Worm (Caenorhabditis elegans) whole organism, young adult: ENCODE measurements around the gene lrch-1.

Source experiments
- C06A6.2 ChIP-seq: fragments of 200-800 bp; sonication (Bioruptor generic); conservative IDR thresholded peaks from 2 replicates; pipeline ENCODE4 v1.3.6; 2022; ENCODE audit warnings: missing genetic modification characterization, missing compliant biosample characterization
- F10E7.11 ChIP-seq: sonication (generic microtip); optimal IDR thresholded peaks from 2 replicates; lab custom pipeline; 2017; ENCODE audit warnings: mild to moderate bottlenecking, missing genetic modification characterization, moderate library complexity, missing compliant biosample characterization
- F33H1.4 ChIP-seq: fragments of 200-800 bp; sonication (Bioruptor generic); IDR thresholded peaks from 2 replicates; pipeline ENCODE4 v1.3.6; 2022; ENCODE audit warnings: missing genetic modification reagents, missing genetic modification characterization, missing compliant biosample characterization
- F57A8.1 ChIP-seq: fragments of 200-800 bp; sonication (Bioruptor generic); optimal IDR thresholded peaks from 2 replicates; lab custom pipeline; 2018; ENCODE audit warnings: mild to moderate bottlenecking, missing genetic modification characterization, moderate library complexity, missing compliant biosample characterization
- K11D2.4 ChIP-seq: fragments of 200-800 bp; sonication (Bioruptor generic); IDR thresholded peaks from 2 replicates; pipeline ENCODE4 v1.3.6; 2022; ENCODE audit warnings: missing genetic modification reagents, missing genetic modification characterization, missing compliant biosample characterization
- K12H6.12 ChIP-seq: fragments of 200-800 bp; sonication (Bioruptor generic); optimal IDR thresholded peaks from 2 replicates; lab custom pipeline; 2018; ENCODE audit warnings: mild to moderate bottlenecking, missing genetic modification characterization, missing compliant biosample characterization
- Y53G8AR.9 ChIP-seq: fragments of 200-800 bp; sonication (Bioruptor generic); conservative IDR thresholded peaks from 2 replicates; pipeline ENCODE4 v1.3.6; 2022; ENCODE audit warnings: missing genetic modification reagents, missing genetic modification characterization, missing compliant biosample characterization
- Y56A3A.18 ChIP-seq: fragments of 200-800 bp; sonication (Bioruptor generic); IDR thresholded peaks from 2 replicates; pipeline ENCODE4 v1.3.6; 2022; ENCODE audit warnings: missing genetic modification reagents, missing genetic modification characterization, missing compliant biosample characterization
- ZK185.1 ChIP-seq: sonication (generic microtip); optimal IDR thresholded peaks from 2 replicates; lab custom pipeline; 2016; ENCODE audit warnings: mild to moderate bottlenecking, missing genetic modification characterization, missing compliant biosample characterization; ENCODE audit not compliant: poor library complexity, severe bottlenecking
- akir-1 ChIP-seq: fragments of 200-800 bp; sonication (Bioruptor generic); optimal IDR thresholded peaks from 2 replicates; lab custom pipeline; 2018; ENCODE audit warnings: mild to moderate bottlenecking, missing genetic modification characterization, moderate library complexity, missing compliant biosample characterization
- ama-1 ChIP-seq, 3 experiments: fragments of 150-350 bp in 1 of 3; sonication (generic microtip) in 2 of 3; optimal IDR thresholded peaks; 2 replicates each; lab custom pipeline; 2014 to 2018; ENCODE audit warnings: missing biosample characterization in 2 of 3, missing genetic modification characterization in 2 of 3, missing genetic modification reagents in 2 of 3
- aptf-2 ChIP-seq: fragments of 200-800 bp; sonication (Bioruptor generic); conservative IDR thresholded peaks from 2 replicates; pipeline ENCODE4 v1.3.6; 2022; ENCODE audit warnings: missing genetic modification reagents, missing genetic modification characterization, missing compliant biosample characterization
- aptf-3 ChIP-seq: fragments of 200-800 bp; sonication (Bioruptor generic); IDR thresholded peaks from 2 replicates; pipeline ENCODE4 v1.3.6; 2022; ENCODE audit warnings: missing genetic modification characterization, missing compliant biosample characterization
- bed-2 ChIP-seq: fragments of 200-800 bp; sonication (Bioruptor generic); IDR thresholded peaks from 2 replicates; pipeline ENCODE4 v1.3.6; 2022; ENCODE audit warnings: missing genetic modification reagents, missing genetic modification characterization, missing compliant biosample characterization
- cebp-1 ChIP-seq, 2 experiments: fragments of 200-800 bp in 1 of 2; sonication (Bioruptor generic) in 1 of 2; sonication (generic microtip) in 1 of 2; IDR thresholded peaks in 1 of 2; optimal IDR thresholded peaks in 1 of 2; 2 replicates each; pipeline versions ENCODE4 v1.3.6 to Lab custom; 2017 to 2022; ENCODE audit warnings: missing compliant biosample characterization in 2 of 2, missing genetic modification characterization in 2 of 2, mild to moderate bottlenecking in 1 of 2, missing genetic modification reagents in 1 of 2, moderate library complexity in 1 of 2
- cebp-2 ChIP-seq: fragments of 200-800 bp; sonication (Bioruptor generic); IDR thresholded peaks from 2 replicates; pipeline ENCODE4 v1.3.6; 2022; ENCODE audit warnings: missing genetic modification characterization, missing compliant biosample characterization
- ceh-27 ChIP-seq: fragments of 200-800 bp; sonication (Bioruptor generic); optimal IDR thresholded peaks from 2 replicates; lab custom pipeline; 2018; ENCODE audit warnings: mild to moderate bottlenecking, missing genetic modification characterization, moderate library complexity, missing compliant biosample characterization
- egl-44 ChIP-seq: fragments of 200-800 bp; sonication (Bioruptor generic); IDR thresholded peaks from 2 replicates; pipeline ENCODE4 v1.3.6; 2022; ENCODE audit warnings: missing genetic modification reagents, missing genetic modification characterization, missing compliant biosample characterization
- fkh-3 ChIP-seq: sonication (generic microtip); optimal IDR thresholded peaks from 2 replicates; lab custom pipeline; 2016; ENCODE audit warnings: mild to moderate bottlenecking, missing genetic modification characterization, missing compliant biosample characterization
- hsf-1 ChIP-seq: fragments of 200-800 bp; sonication (Bioruptor generic); IDR thresholded peaks from 2 replicates; pipeline ENCODE4 v1.3.6; 2022; ENCODE audit warnings: missing genetic modification reagents, missing genetic modification characterization, missing compliant biosample characterization
- lag-1 ChIP-seq: fragments of 200-800 bp; sonication (Bioruptor generic); IDR thresholded peaks from 2 replicates; pipeline ENCODE4 v1.3.6; 2022; ENCODE audit warnings: missing genetic modification reagents, missing genetic modification characterization, missing compliant biosample characterization
- let-526 ChIP-seq: fragments of 200-800 bp; sonication (Bioruptor generic); IDR thresholded peaks from 2 replicates; pipeline ENCODE4 v1.3.6; 2022; ENCODE audit warnings: missing genetic modification reagents, missing genetic modification characterization, missing compliant biosample characterization
- let-607 ChIP-seq, 2 experiments: fragments of 200-800 bp in 1 of 2; sonication (Bioruptor generic) in 1 of 2; sonication (generic microtip) in 1 of 2; optimal IDR thresholded peaks; 2 replicates each; lab custom pipeline; 2016 to 2018; ENCODE audit warnings: mild to moderate bottlenecking in 2 of 2, missing compliant biosample characterization in 2 of 2, missing genetic modification characterization in 2 of 2, moderate library complexity in 2 of 2, missing genotype in 1 of 2
- lin-40 ChIP-seq: sonication (generic microtip); optimal IDR thresholded peaks from 2 replicates; lab custom pipeline; 2016; ENCODE audit warnings: missing genetic modification characterization, mild to moderate bottlenecking, missing compliant biosample characterization, missing genotype, missing genetic modification reagents
- lir-1 ChIP-seq: fragments of 200-800 bp; sonication (Bioruptor generic); conservative IDR thresholded peaks from 2 replicates; pipeline ENCODE4 v1.3.6; 2022; ENCODE audit warnings: missing genetic modification reagents, missing genetic modification characterization, missing compliant biosample characterization
- mcd-1 ChIP-seq: fragments of 200-800 bp; sonication (Bioruptor generic); IDR thresholded peaks from 2 replicates; pipeline ENCODE4 v1.3.6; 2022; ENCODE audit warnings: missing genetic modification reagents, missing genetic modification characterization, missing compliant biosample characterization
- nfyb-1 ChIP-seq: fragments of 200-800 bp; sonication (Bioruptor generic); IDR thresholded peaks from 2 replicates; pipeline ENCODE4 v1.3.6; 2022; ENCODE audit warnings: missing genetic modification reagents, missing genetic modification characterization, missing compliant biosample characterization
- nhr-179 ChIP-seq: sonication (generic microtip); optimal IDR thresholded peaks from 2 replicates; lab custom pipeline; 2016; ENCODE audit warnings: mild to moderate bottlenecking, missing genetic modification characterization, missing compliant biosample characterization
- nhr-80 ChIP-seq: sonication (generic microtip); optimal IDR thresholded peaks from 2 replicates; lab custom pipeline; 2016; ENCODE audit warnings: missing genetic modification characterization, missing compliant biosample characterization
- nhr-90 ChIP-seq: sonication (generic microtip); optimal IDR thresholded peaks from 2 replicates; lab custom pipeline; 2016; ENCODE audit warnings: missing genotype, mild to moderate bottlenecking, missing genetic modification characterization, missing compliant biosample characterization
- repo-1 ChIP-seq: sonication (generic microtip); optimal IDR thresholded peaks from 2 replicates; lab custom pipeline; 2017; ENCODE audit warnings: mild to moderate bottlenecking, missing genetic modification characterization, missing compliant biosample characterization
- sdz-38 ChIP-seq: sonication (generic microtip); optimal IDR thresholded peaks from 2 replicates; lab custom pipeline; 2016; ENCODE audit warnings: missing genotype, missing genetic modification characterization, missing compliant biosample characterization
- sea-2 ChIP-seq: fragments of 200-800 bp; sonication (Bioruptor generic); IDR thresholded peaks from 2 replicates; pipeline ENCODE4 v1.3.6; 2022; ENCODE audit warnings: missing genetic modification characterization, missing compliant biosample characterization
- snpc-3.4 ChIP-seq: sonication (generic microtip); optimal IDR thresholded peaks from 2 replicates; lab custom pipeline; 2017; ENCODE audit warnings: missing genetic modification characterization, mild to moderate bottlenecking, missing compliant biosample characterization, antibody characterized with exemption, moderate library complexity, missing genotype, missing genetic modification reagents
- sptf-2 ChIP-seq: fragments of 200-800 bp; sonication (Bioruptor generic); optimal IDR thresholded peaks from 2 replicates; lab custom pipeline; 2018; ENCODE audit warnings: mild to moderate bottlenecking, missing genetic modification characterization, missing compliant biosample characterization
- tbp1 ChIP-seq: fragments of 200-800 bp; sonication (Bioruptor generic); optimal IDR thresholded peaks from 2 replicates; lab custom pipeline; 2018; ENCODE audit warnings: mild to moderate bottlenecking, missing genetic modification characterization, missing compliant biosample characterization
- xnd-1 ChIP-seq: sonication (generic microtip); optimal IDR thresholded peaks from 2 replicates; lab custom pipeline; 2016; ENCODE audit warnings: missing genotype, missing genetic modification reagents, missing genetic modification characterization, missing compliant biosample characterization
- zfh-2 ChIP-seq: fragments of 200-800 bp; sonication (Bioruptor generic); conservative IDR thresholded peaks from 2 replicates; pipeline ENCODE4 v1.3.6; 2022; ENCODE audit warnings: missing genetic modification reagents, missing genetic modification characterization, missing compliant biosample characterization
- zim-3 ChIP-seq: sonication (generic microtip); optimal IDR thresholded peaks from 2 replicates; lab custom pipeline; 2017; ENCODE audit warnings: mild to moderate bottlenecking, missing genetic modification characterization, moderate library complexity, missing compliant biosample characterization
- ztf-18 ChIP-seq: sonication (generic microtip); optimal IDR thresholded peaks from 2 replicates; lab custom pipeline; 2016; ENCODE audit warnings: missing genotype, mild to moderate bottlenecking, missing genetic modification characterization, missing compliant biosample characterization
- ztf-22 ChIP-seq: fragments of 200-800 bp; sonication (Bioruptor generic); optimal IDR thresholded peaks from 2 replicates; lab custom pipeline; 2018; ENCODE audit warnings: mild to moderate bottlenecking, missing genetic modification characterization, moderate library complexity, missing compliant biosample characterization
- ztf-25 ChIP-seq: fragments of 200-800 bp; sonication (Bioruptor generic); IDR thresholded peaks from 2 replicates; pipeline ENCODE4 v1.3.6; 2022; ENCODE audit warnings: missing genetic modification reagents, missing genetic modification characterization, missing compliant biosample characterization
- ztf-26 ChIP-seq: sonication (generic microtip); optimal IDR thresholded peaks from 2 replicates; lab custom pipeline; 2017; ENCODE audit warnings: missing genetic modification characterization, missing compliant biosample characterization

Gene lrch-1

ce11 chrX:6253160-6253559 lies 36.7 kb upstream of the lrch-1 start:
- no peak for TF ChIP-seq cebp-1 (GFP tag; IDR thresholded peaks at IDR 0.05; lab: Robert Waterston, UW)
- peak; percentile 2 for TF ChIP-seq cebp-1 (tag; optimal IDR thresholded peaks at IDR 0.05; lab: Kevin White, UChicago)
- TF ChIP-seq lin-40 (tag; lab: Kevin White, UChicago) = no peak
- no peak for TF ChIP-seq mcd-1 (GFP tag; lab: Robert Waterston, UW)
- no peak for TF ChIP-seq Y53G8AR.9 (GFP tag; lab: Robert Waterston, UW)
- TF ChIP-seq ztf-18 (tag; lab: Kevin White, UChicago) = no peak
- no peak for TF ChIP-seq akir-1 (GFP tag; lab: Kevin White, UChicago)
- TF ChIP-seq xnd-1 = no peak
- TF ChIP-seq ama-1 (optimal IDR thresholded peaks at IDR 0.05; lab: Kevin White, UChicago) = peak; percentile 67
- TF ChIP-seq ama-1 (GFP tag; optimal IDR thresholded peaks at IDR 0.05; lab: Kevin White, UChicago) = no peak
- TF ChIP-seq ZK185.1 = peak; percentile 61
- TF ChIP-seq bed-2 (GFP tag; lab: Robert Waterston, UW) = no peak
- TF ChIP-seq snpc-3.4 (tag; lab: Kevin White, UChicago) = no peak
- peak; percentile 41; the same call in 1 of the 2 replicates for TF ChIP-seq C06A6.2 (GFP tag; lab: Robert Waterston, UW)
- TF ChIP-seq nfyb-1 (GFP tag; lab: Robert Waterston, UW) = no peak
- no peak for TF ChIP-seq nhr-90 (tag; lab: Kevin White, UChicago)
- TF ChIP-seq ztf-26 (tag; lab: Kevin White, UChicago) = no peak
- no peak for TF ChIP-seq cebp-2
- no peak for TF ChIP-seq repo-1 (tag; lab: Kevin White, UChicago)
- TF ChIP-seq let-526 (GFP tag; lab: Robert Waterston, UW) = no peak
- no peak for TF ChIP-seq egl-44 (GFP tag; lab: Robert Waterston, UW)

DNA sequence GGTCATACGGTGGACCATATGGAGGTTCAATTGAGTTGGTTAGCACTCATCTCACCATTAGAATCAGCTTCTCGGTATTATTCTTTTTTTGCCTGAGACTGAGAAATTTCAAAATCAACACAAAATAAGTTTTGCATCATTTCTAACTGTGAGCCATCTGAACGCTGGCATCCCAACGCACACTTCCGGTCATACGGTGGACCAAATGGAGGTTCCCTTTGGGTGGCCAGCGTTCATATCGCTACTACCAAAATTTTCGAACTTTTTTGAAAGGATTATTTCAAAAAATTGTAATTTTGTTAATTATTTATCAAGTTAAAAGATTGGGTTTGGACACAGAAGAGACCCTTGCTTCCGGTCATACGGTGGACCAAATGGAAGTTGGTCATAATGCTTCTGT lies 36.3 kb upstream of the lrch-1 start:
- TF ChIP-seq fkh-3 (tag; lab: Kevin White, UChicago) (no peak), sea-2 (GFP tag; lab: Robert Waterston, UW) (no peak), egl-44 (GFP tag; lab: Robert Waterston, UW) (no peak), ama-1 (optimal IDR thresholded peaks at IDR 0.05; lab: Kevin White, UChicago) (peak; percentile 30), ama-1 (GFP tag; optimal IDR thresholded peaks at IDR 0.05; lab: Kevin White, UChicago) (no peak)

DNA sequence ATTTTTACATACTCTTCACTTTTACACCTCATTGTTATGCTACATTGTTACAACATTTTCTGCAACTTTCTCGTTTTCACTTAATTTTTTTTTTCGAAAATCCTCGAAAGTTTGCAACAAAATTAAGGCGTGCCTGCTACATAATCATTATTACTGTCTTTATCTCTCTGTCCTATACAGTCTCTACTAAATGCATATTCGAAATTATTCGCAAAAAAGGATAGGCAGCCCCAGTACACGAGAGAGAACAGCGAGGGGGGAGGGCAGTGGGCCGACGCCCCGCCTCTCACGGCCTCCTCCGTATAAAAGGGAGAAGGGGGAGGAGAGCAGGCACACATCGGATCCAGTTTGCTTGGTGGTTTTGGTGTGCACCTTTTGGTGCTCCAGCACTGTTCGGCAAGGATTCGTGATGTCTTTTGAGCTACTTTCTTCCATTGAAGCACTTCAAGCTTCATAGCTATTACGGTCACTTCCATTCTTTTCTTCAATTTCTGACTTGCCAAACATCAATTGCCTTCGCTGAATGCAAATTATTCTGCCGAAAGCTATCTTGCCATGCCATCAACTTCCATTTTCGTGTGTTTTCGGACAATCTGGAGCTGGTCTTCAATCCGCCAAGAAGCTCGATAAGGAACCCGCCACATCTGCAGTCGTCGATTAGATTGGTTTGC lies 35.6 kb upstream of the lrch-1 start:
- TF ChIP-seq aptf-2 (GFP tag; lab: Robert Waterston, UW) = no peak
- no peak for TF ChIP-seq sptf-2 (GFP tag; lab: Kevin White, UChicago)
- no peak for TF ChIP-seq lir-1
- TF ChIP-seq nhr-80 = peak; percentile 3
- TF ChIP-seq let-607 (tag; optimal IDR thresholded peaks at IDR 0.05; lab: Kevin White, UChicago) = peak; percentile 1 to 22
- no peak for TF ChIP-seq sdz-38
- 0 out of 2 replicates have a peak, but pooled peaks have one; percentile 52 for TF ChIP-seq Y53G8AR.9 (GFP tag; lab: Robert Waterston, UW)
- peak; percentile 45 for TF ChIP-seq zim-3 (tag; lab: Kevin White, UChicago)
- no peak for TF ChIP-seq akir-1 (GFP tag; lab: Kevin White, UChicago)
- TF ChIP-seq nhr-179 (tag; lab: Kevin White, UChicago) = no peak
- TF ChIP-seq tbp1 (GFP tag; lab: Kevin White, UChicago) = peak; percentile 53
- no peak for TF ChIP-seq ztf-25 (GFP tag; lab: Robert Waterston, UW)
- no peak for TF ChIP-seq K12H6.12 (tag; lab: Kevin White, UChicago)
- TF ChIP-seq K11D2.4 (GFP tag; lab: Robert Waterston, UW) = peak; percentile 48
- TF ChIP-seq zfh-2 (GFP tag; lab: Robert Waterston, UW) = peak; percentile 90
- TF ChIP-seq lag-1 = no peak
- peak; percentile 26 for TF ChIP-seq ztf-22 (GFP tag; lab: Kevin White, UChicago)
- TF ChIP-seq hsf-1 (GFP tag; lab: Robert Waterston, UW) = no peak
- peak; percentile 33 for TF ChIP-seq mcd-1 (GFP tag; lab: Robert Waterston, UW)
- TF ChIP-seq Y56A3A.18 (GFP tag; lab: Robert Waterston, UW) = 0 out of 2 replicates have a peak, but pooled peaks have one; percentile 41
- peak; percentile 4 for TF ChIP-seq ceh-27
- TF ChIP-seq aptf-3 (GFP tag; lab: Robert Waterston, UW) = no peak
- no peak for TF ChIP-seq F57A8.1
- no peak for TF ChIP-seq F33H1.4 (GFP tag; lab: Robert Waterston, UW)
- TF ChIP-seq F10E7.11 (tag; lab: Kevin White, UChicago) = no peak
